Worm (Caenorhabditis elegans) whole organism, L2 larva: Measurements from ENCODE around the gene sec-16A.1.

ENCODE experiments used
- F13H6.1 ChIP-seq: sonication (generic microtip); optimal IDR thresholded peaks from 2 replicates; lab custom pipeline; 2016; ENCODE audit warnings: missing genetic modification characterization, missing compliant biosample characterization
- R02D3.7 ChIP-seq: fragments of 150-350 bp; optimal IDR thresholded peaks from 2 replicates; lab custom pipeline; 2014; ENCODE audit warnings: missing biosample characterization, missing genetic modification characterization
- egl-27 ChIP-seq: sonication (generic microtip); optimal IDR thresholded peaks from 3 replicates; lab custom pipeline; 2017; ENCODE audit warnings: missing biosample characterization, missing genetic modification reagents, missing genetic modification characterization
- nhr-23 ChIP-seq: fragments of 150-350 bp; optimal IDR thresholded peaks from 2 replicates; lab custom pipeline; 2014; ENCODE audit warnings: missing biosample characterization, missing genetic modification reagents, missing genetic modification characterization

DNA sequence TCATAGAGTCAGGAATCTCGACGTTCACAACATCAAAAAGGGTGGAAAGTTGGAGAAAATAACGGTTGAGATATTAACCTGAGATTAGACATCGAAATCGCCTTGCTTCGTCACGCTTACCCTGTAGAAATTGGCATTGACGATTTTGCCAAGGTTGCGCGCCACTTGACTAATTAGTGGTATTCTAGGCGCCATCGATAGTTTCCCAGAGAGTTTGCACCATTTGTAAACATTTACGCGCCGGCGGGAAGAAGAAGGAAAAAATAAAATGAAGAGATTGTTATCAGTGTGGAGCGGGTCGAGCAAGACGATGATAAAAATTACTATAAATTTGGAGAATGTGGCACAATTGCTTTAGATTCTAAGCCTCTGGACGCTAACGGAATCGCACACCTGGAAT lies 15.4 kb upstream of the sec-16A.1 start:
- no peak for TF ChIP-seq R02D3.7
- TF ChIP-seq nhr-23 (tag; lab: Kevin White, UChicago) = no peak
- TF ChIP-seq F13H6.1 = no peak
- no peak for TF ChIP-seq egl-27
